Fruit fly (Drosophila melanogaster): ENCODE measurements around the gene bves.

Gene bves

dm6 chrX:21034638-21035037 lies 19.1 kb upstream of the bves start:
- TF ChIP-seq dsf (GFP tag; optimal IDR thresholded peaks at IDR 0.05; ENCODE audit: borderline replicate concordance) (no peak), pan (optimal IDR thresholded peaks at IDR 0.05) (no peak), Hnf4 (GFP tag; optimal IDR thresholded peaks at IDR 0.05) (no peak), dmrt93B (GFP tag; optimal IDR thresholded peaks at IDR 0.05) (no peak), OdsH (GFP tag; optimal IDR thresholded peaks at IDR 0.05) (no peak), Dfd (GFP tag; optimal IDR thresholded peaks at IDR 0.05) (no peak), N (GFP tag; optimal IDR thresholded peaks at IDR 0.05) (no peak), fru (GFP tag; optimal IDR thresholded peaks at IDR 0.05) (no peak), sage (GFP tag; optimal IDR thresholded peaks at IDR 0.05) (no peak), CrebA (GFP tag; optimal IDR thresholded peaks at IDR 0.05; ENCODE audit: borderline replicate concordance) (no peak), Mio (GFP tag; optimal IDR thresholded peaks at IDR 0.05) (no peak), lola (GFP tag; optimal IDR thresholded peaks at IDR 0.05) (no peak), rgr (GFP tag; optimal IDR thresholded peaks at IDR 0.05) (no peak)

- TF ChIP-seq h (GFP tag; optimal IDR thresholded peaks at IDR 0.05) (no peak), Hr83 (GFP tag; optimal IDR thresholded peaks at IDR 0.05; ENCODE audit: poor library complexity, severe bottlenecking) (no peak), Vsx2 (GFP tag; optimal IDR thresholded peaks at IDR 0.05; ENCODE audit: partially characterized antibody) (no peak), foxo (GFP tag; optimal IDR thresholded peaks at IDR 0.05) (peak in 1 of 2 experiments; percentile 21), sage (GFP tag; optimal IDR thresholded peaks at IDR 0.05) (no peak), HLH106 (tag; optimal IDR thresholded peaks at IDR 0.05) (peak; percentile 11), jim (GFP tag; optimal IDR thresholded peaks at IDR 0.05) (no peak), rgr (GFP tag; optimal IDR thresholded peaks at IDR 0.05) (peak; percentile 36), Hnf4 (GFP tag; optimal IDR thresholded peaks at IDR 0.05) (peak; percentile 51), psq (GFP tag; optimal IDR thresholded peaks at IDR 0.05) (peak; percentile 84), OdsH (GFP tag; optimal IDR thresholded peaks at IDR 0.05) (no peak), sv (GFP tag; optimal IDR thresholded peaks at IDR 0.05) (peak; percentile 0)
These were observed 18.4 kb upstream of the bves start, which contains the start of gene Ntf-2 for dm6 chrX:21035208-21035937. Gene Ntf-2, plus strand, starts transcription at chrX:21035469.

dm6 chrX:21035938-21036324 lies 17.8 kb upstream of the bves start:
- TF ChIP-seq foxo (GFP tag; optimal IDR thresholded peaks at IDR 0.05) (no peak), sage (GFP tag; optimal IDR thresholded peaks at IDR 0.05) (no peak), CrebA (GFP tag; optimal IDR thresholded peaks at IDR 0.05; ENCODE audit: borderline replicate concordance) (no peak), brk (GFP tag; optimal IDR thresholded peaks at IDR 0.05) (no peak), woc (GFP tag; optimal IDR thresholded peaks at IDR 0.05) (peak; percentile 13), OdsH (GFP tag; optimal IDR thresholded peaks at IDR 0.05) (no peak), dsf (GFP tag; optimal IDR thresholded peaks at IDR 0.05; ENCODE audit: borderline replicate concordance) (no peak), Vsx2 (GFP tag; optimal IDR thresholded peaks at IDR 0.05; ENCODE audit: partially characterized antibody) (no peak)

- TF ChIP-seq dmrt93B (GFP tag; optimal IDR thresholded peaks at IDR 0.05) (no peak), ey (GFP tag; optimal IDR thresholded peaks at IDR 0.05) (no peak), Mio (GFP tag; optimal IDR thresholded peaks at IDR 0.05) (no peak), OdsH (GFP tag; optimal IDR thresholded peaks at IDR 0.05) (no peak), HLH106 (tag; optimal IDR thresholded peaks at IDR 0.05) (no peak), Vsx2 (GFP tag; optimal IDR thresholded peaks at IDR 0.05; ENCODE audit: partially characterized antibody) (no peak), Hr83 (GFP tag; optimal IDR thresholded peaks at IDR 0.05; ENCODE audit: poor library complexity, severe bottlenecking) (no peak), psq (GFP tag; optimal IDR thresholded peaks at IDR 0.05) (no peak), pan (optimal IDR thresholded peaks at IDR 0.05) (no peak), CG32264 (GFP tag; optimal IDR thresholded peaks at IDR 0.05) (no peak)
These were observed 13.3 kb upstream of the bves start, which contains the start of gene CG15449 for dm6 chrX:21040505-21040904. Gene CG15449, minus strand, starts transcription at chrX:21040605.

- TF ChIP-seq rgr (GFP tag; optimal IDR thresholded peaks at IDR 0.05) (no peak), Hnf4 (GFP tag; optimal IDR thresholded peaks at IDR 0.05) (no peak)
These were observed 11.9 kb upstream of the bves start, which contains the start of gene Mgstl for dm6 chrX:21041825-21042224. Gene Mgstl, plus strand, starts transcription at chrX:21042125.
